Fruit fly (Drosophila melanogaster) whole organism, adult: ENCODE results near the gene Cpr67Fb.

Experiments used
- CG11617 ChIP-seq: fragments of 200-800 bp; sonication (Bioruptor generic); optimal IDR thresholded peaks from 2 replicates; lab custom pipeline; 2017; ENCODE audit warnings: mild to moderate bottlenecking, missing biosample characterization, missing genetic modification reagents, missing genetic modification characterization
- CG12768 ChIP-seq: fragments of 200-800 bp; sonication (Bioruptor generic); optimal IDR thresholded peaks from 2 replicates; lab custom pipeline; 2017; ENCODE audit warnings: missing biosample characterization, missing genetic modification characterization, mild to moderate bottlenecking, moderate library complexity, missing genetic modification reagents
- CG5204 ChIP-seq: fragments of 200-800 bp; sonication (Bioruptor generic); optimal IDR thresholded peaks from 2 replicates; lab custom pipeline; 2016; ENCODE audit warnings: missing biosample characterization, missing genetic modification characterization
- Clk ChIP-seq: fragments of 200-800 bp; sonication (Bioruptor generic); optimal IDR thresholded peaks from 2 replicates; lab custom pipeline; 2017; ENCODE audit warnings: missing biosample characterization, missing genetic modification characterization
- Crg-1 ChIP-seq: fragments of 200-800 bp; sonication (Bioruptor generic); optimal IDR thresholded peaks from 2 replicates; lab custom pipeline; 2016; ENCODE audit warnings: missing biosample characterization, missing genetic modification characterization
- bab1 ChIP-seq: fragments of 200-800 bp; sonication (Bioruptor generic); optimal IDR thresholded peaks from 3 replicates; lab custom pipeline; 2019; ENCODE audit warnings: missing biosample characterization, mild to moderate bottlenecking, missing genetic modification characterization, moderate library complexity
- cnc ChIP-seq, 2 experiments: fragments of >200 bp; optimal IDR thresholded peaks; 2 replicates each; lab custom pipeline; 2017
- kay ChIP-seq: fragments of 200-800 bp; sonication (Bioruptor generic); peaks from one replicate; lab custom pipeline; 2016; ENCODE audit warnings: missing biosample characterization, missing genetic modification characterization, borderline replicate concordance

DNA sequence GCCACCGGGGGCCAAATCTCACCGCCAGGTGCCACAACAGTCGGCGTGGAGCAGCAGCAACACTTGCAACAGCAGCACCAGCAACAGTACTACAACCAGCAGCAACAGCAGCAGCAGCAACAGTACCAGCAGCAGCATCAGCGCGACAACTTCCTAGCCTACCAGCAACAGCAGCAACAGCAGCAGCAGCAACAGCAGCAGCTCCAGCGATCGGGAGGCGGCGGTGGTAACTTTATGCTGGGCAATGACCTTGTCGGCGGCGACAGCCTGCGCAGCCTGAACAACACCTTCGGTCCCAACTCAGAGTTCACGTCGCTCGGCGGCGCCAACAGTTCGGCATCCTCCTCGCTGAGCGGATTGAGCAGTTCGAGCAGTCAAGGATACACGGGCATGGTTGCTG, 23.9 kb upstream of the Cpr67Fb start:
- no peak for TF ChIP-seq Crg-1 (GFP tag; lab: Kevin White, UChicago)
- TF ChIP-seq bab1 = no peak
- TF ChIP-seq kay (GFP tag; lab: Kevin White, UChicago) = no peak
- no peak for TF ChIP-seq CG12768 (GFP tag; lab: Kevin White, UChicago)
- no peak for TF ChIP-seq CG11617
- TF ChIP-seq Clk (GFP tag; lab: Kevin White, UChicago) = no peak
- TF ChIP-seq CG5204 (GFP tag; lab: Kevin White, UChicago) = no peak
- no peak for TF ChIP-seq cnc (optimal IDR thresholded peaks at IDR 0.05; lab: Kevin White, UChicago)
